Fruit fly (Drosophila melanogaster) whole organism, adult: ENCODE data around the gene shep.

ENCODE experiments used
- CG11617 ChIP-seq: fragments of 200-800 bp; sonication (Bioruptor generic); optimal IDR thresholded peaks from 2 replicates; lab custom pipeline; 2017; ENCODE audit warnings: mild to moderate bottlenecking, missing biosample characterization, missing genetic modification reagents, missing genetic modification characterization
- CG1620 ChIP-seq: fragments of 200-800 bp; sonication (Bioruptor generic); optimal IDR thresholded peaks from 2 replicates; lab custom pipeline; 2016; ENCODE audit warnings: missing biosample characterization, missing genetic modification characterization
- CG33017 ChIP-seq: fragments of 200-800 bp; sonication (Bioruptor generic); optimal IDR thresholded peaks from 2 replicates; lab custom pipeline; 2018; ENCODE audit warnings: missing biosample characterization, mild to moderate bottlenecking, missing genetic modification characterization, moderate library complexity
- CG5204 ChIP-seq: fragments of 200-800 bp; sonication (Bioruptor generic); optimal IDR thresholded peaks from 2 replicates; lab custom pipeline; 2016; ENCODE audit warnings: missing biosample characterization, missing genetic modification characterization
- Hr96 ChIP-seq: fragments of 200-800 bp; sonication (Bioruptor generic); optimal IDR thresholded peaks from 2 replicates; lab custom pipeline; 2016; ENCODE audit warnings: missing biosample characterization, missing genetic modification characterization
- cic ChIP-seq: fragments of 200-800 bp; sonication (Bioruptor generic); optimal IDR thresholded peaks from 2 replicates; lab custom pipeline; 2017; ENCODE audit warnings: missing biosample characterization, mild to moderate bottlenecking, missing genetic modification characterization, moderate library complexity
- kay ChIP-seq: fragments of 200-800 bp; sonication (Bioruptor generic); peaks from one replicate; lab custom pipeline; 2016; ENCODE audit warnings: missing biosample characterization, missing genetic modification characterization, borderline replicate concordance
- pad ChIP-seq: fragments of 200-800 bp; sonication (Bioruptor generic); optimal IDR thresholded peaks from 3 replicates; lab custom pipeline; 2017; ENCODE audit warnings: missing biosample characterization, missing genetic modification characterization, mild to moderate bottlenecking, moderate library complexity, missing genetic modification reagents
- toe ChIP-seq: fragments of 200-800 bp; sonication (Bioruptor generic); optimal IDR thresholded peaks from 2 replicates; lab custom pipeline; 2016; ENCODE audit warnings: missing biosample characterization, missing genetic modification characterization

- TF ChIP-seq CG5204 (GFP tag; lab: Kevin White, UChicago) (peak; percentile 24), CG33017 (tag; lab: Kevin White, UChicago) (peak; percentile 77), kay (GFP tag; lab: Kevin White, UChicago) (peak; percentile 70), cic (peak; percentile 69), Hr96 (GFP tag; lab: Kevin White, UChicago) (peak; percentile 41), CG1620 (GFP tag; lab: Kevin White, UChicago) (no peak), toe (GFP tag; lab: Kevin White, UChicago) (peak; percentile 47), pad (peak; percentile 80), CG11617 (peak; percentile 53)
Observed at dm6 chr3L:5186807-5187571, 90.8 kb downstream of the shep start.
